Worm (Caenorhabditis elegans) whole organism, L3 larva: Measurements from ENCODE around the gene snt-5.

Source experiments
- ZK546.5 ChIP-seq: sonication (generic microtip); optimal IDR thresholded peaks from 2 replicates; lab custom pipeline; 2017; ENCODE audit warnings: missing biosample characterization, missing genetic modification characterization
- aly-2 ChIP-seq: fragments of 150-350 bp; optimal IDR thresholded peaks from 2 replicates; lab custom pipeline; 2014; ENCODE audit warnings: missing biosample characterization, missing genetic modification characterization
- ama-1 ChIP-seq: fragments of 150-350 bp; optimal IDR thresholded peaks from 2 replicates; lab custom pipeline; 2018
- ceh-16 ChIP-seq: sonication (generic microtip); optimal IDR thresholded peaks from 2 replicates; lab custom pipeline; 2017; ENCODE audit warnings: missing biosample characterization, missing genetic modification characterization
- ceh-28 ChIP-seq: fragments of 150-350 bp; optimal IDR thresholded peaks from 2 replicates; lab custom pipeline; 2014; ENCODE audit warnings: missing biosample characterization, missing genetic modification reagents, missing genetic modification characterization
- ceh-82 ChIP-seq: fragments of 150-350 bp; optimal IDR thresholded peaks from 2 replicates; lab custom pipeline; 2014; ENCODE audit warnings: missing biosample characterization, missing genetic modification characterization
- elt-1 ChIP-seq: fragments of 150-350 bp; optimal IDR thresholded peaks from 2 replicates; lab custom pipeline; 2014; ENCODE audit warnings: missing biosample characterization, missing genetic modification characterization
- elt-2 ChIP-seq: sonication (generic microtip); optimal IDR thresholded peaks from 2 replicates; lab custom pipeline; 2016; ENCODE audit warnings: missing genetic modification reagents, mild to moderate bottlenecking, missing genetic modification characterization, missing compliant biosample characterization
- elt-3 ChIP-seq, 3 experiments: fragments of 150-350 bp in 1 of 3; sonication (generic microtip) in 2 of 3; optimal IDR thresholded peaks; 2 replicates in 2 of 3; 4 replicates in 1 of 3; lab custom pipeline; 2014 to 2017; ENCODE audit warnings: missing biosample characterization in 3 of 3, missing genetic modification characterization in 3 of 3
- eor-1 ChIP-seq, 2 experiments: fragments of 150-350 bp; optimal IDR thresholded peaks; 2 replicates each; lab custom pipeline; 2014 to 2018; ENCODE audit warnings: missing biosample characterization in 2 of 2, missing genetic modification characterization in 2 of 2
- fkh-10 ChIP-seq: sonication (generic microtip); optimal IDR thresholded peaks from 2 replicates; lab custom pipeline; 2017; ENCODE audit warnings: missing biosample characterization, missing genetic modification reagents, missing genetic modification characterization
- fkh-2 ChIP-seq: fragments of 150-350 bp; optimal IDR thresholded peaks from 2 replicates; lab custom pipeline; 2014; ENCODE audit warnings: missing biosample characterization, missing genetic modification reagents, missing genetic modification characterization
- hmg-11 ChIP-seq: sonication (generic microtip); optimal IDR thresholded peaks from 2 replicates; lab custom pipeline; 2016; ENCODE audit warnings: missing genetic modification characterization, missing compliant biosample characterization
- jun-1 ChIP-seq: fragments of 150-350 bp; optimal IDR thresholded peaks from 2 replicates; lab custom pipeline; 2014; ENCODE audit warnings: missing biosample characterization, missing genetic modification reagents, missing genetic modification characterization
- lin-39 ChIP-seq: fragments of 150-350 bp; optimal IDR thresholded peaks from 2 replicates; lab custom pipeline; 2018; ENCODE audit warnings: missing biosample characterization, missing genetic modification reagents, missing genetic modification characterization
- lsy-12 ChIP-seq: sonication (generic microtip); optimal IDR thresholded peaks from 2 replicates; lab custom pipeline; 2016; ENCODE audit warnings: mild to moderate bottlenecking, missing genetic modification characterization, missing compliant biosample characterization
- nfya-1 ChIP-seq: sonication (generic microtip); optimal IDR thresholded peaks from 2 replicates; lab custom pipeline; 2017; ENCODE audit warnings: missing genetic modification characterization, mild to moderate bottlenecking, missing compliant biosample characterization, antibody characterized with exemption, moderate library complexity; ENCODE audit not compliant: insufficient read depth
- nhr-12 ChIP-seq: fragments of 150-350 bp; optimal IDR thresholded peaks from 2 replicates; lab custom pipeline; 2014; ENCODE audit warnings: missing biosample characterization, missing genetic modification characterization
- nhr-23 ChIP-seq: fragments of 150-350 bp; optimal IDR thresholded peaks from 2 replicates; lab custom pipeline; 2014; ENCODE audit warnings: missing biosample characterization, missing genetic modification reagents, missing genetic modification characterization
- nhr-25 ChIP-seq: sonication (generic microtip); optimal IDR thresholded peaks from 2 replicates; lab custom pipeline; 2017; ENCODE audit warnings: missing biosample characterization, missing genetic modification characterization
- nhr-43 ChIP-seq: sonication (generic microtip); optimal IDR thresholded peaks from 2 replicates; lab custom pipeline; 2016; ENCODE audit warnings: mild to moderate bottlenecking, missing genetic modification characterization, missing compliant biosample characterization; ENCODE audit not compliant: poor library complexity, severe bottlenecking
- nhr-67 ChIP-seq: fragments of 150-350 bp; optimal IDR thresholded peaks from 2 replicates; lab custom pipeline; 2014; ENCODE audit warnings: missing biosample characterization, missing genetic modification characterization
- nhr-76 ChIP-seq: fragments of 150-350 bp; sonication (generic microtip); optimal IDR thresholded peaks from 5 replicates; lab custom pipeline; 2014; ENCODE audit warnings: missing biosample characterization, missing genetic modification characterization
- nhr-77 ChIP-seq: fragments of 150-350 bp; optimal IDR thresholded peaks from 2 replicates; lab custom pipeline; 2014; ENCODE audit warnings: missing biosample characterization, missing genetic modification characterization
- pqm-1 ChIP-seq: fragments of 150-350 bp; optimal IDR thresholded peaks from 2 replicates; lab custom pipeline; 2017; ENCODE audit warnings: missing biosample characterization, missing genetic modification characterization, inconsistent platforms
- sea-2 ChIP-seq: fragments of 150-350 bp; sonication (generic microtip); optimal IDR thresholded peaks from 4 replicates; lab custom pipeline; 2014; ENCODE audit warnings: missing biosample characterization, missing genetic modification reagents, missing genetic modification characterization
- snpc-4 ChIP-seq: fragments of 150-350 bp; optimal IDR thresholded peaks from 2 replicates; lab custom pipeline; 2014; ENCODE audit warnings: missing biosample characterization, missing genetic modification characterization
- tbx-2 ChIP-seq: sonication (generic microtip); optimal IDR thresholded peaks from 2 replicates; lab custom pipeline; 2016; ENCODE audit warnings: mild to moderate bottlenecking, missing genetic modification characterization, missing compliant biosample characterization
- unc-62 ChIP-seq: fragments of 150-350 bp; sonication (generic microtip); optimal IDR thresholded peaks from 4 replicates; lab custom pipeline; 2014; ENCODE audit warnings: missing biosample characterization, missing genetic modification reagents, missing genetic modification characterization
- ztf-11 ChIP-seq: fragments of 150-350 bp; optimal IDR thresholded peaks from 2 replicates; lab custom pipeline; 2014; ENCODE audit warnings: missing biosample characterization, missing genetic modification characterization

The snt-5 gene

DNA sequence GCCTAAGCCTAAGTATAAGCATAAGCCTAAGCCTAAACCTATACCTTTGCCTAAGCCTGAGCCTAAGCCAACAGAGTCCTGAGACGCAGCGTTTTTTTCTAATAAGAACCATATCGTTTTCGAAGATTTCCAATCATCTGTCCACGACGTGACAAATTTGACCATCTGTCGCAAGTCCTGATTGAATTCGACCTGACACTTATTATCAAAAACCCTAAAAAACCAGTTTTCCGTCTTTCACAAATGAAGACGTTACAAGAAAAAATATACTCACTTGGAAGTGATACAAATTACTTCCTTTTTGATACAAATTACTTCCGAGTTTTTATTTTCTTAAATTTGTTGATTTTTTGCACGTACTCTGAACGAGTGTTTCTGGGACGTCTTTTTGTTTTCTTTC lies 26.8 kb upstream of the snt-5 start:
- TF ChIP-seq nhr-23 (peak; percentile 40), nhr-12 (tag; lab: Kevin White, UChicago) (no peak)

DNA sequence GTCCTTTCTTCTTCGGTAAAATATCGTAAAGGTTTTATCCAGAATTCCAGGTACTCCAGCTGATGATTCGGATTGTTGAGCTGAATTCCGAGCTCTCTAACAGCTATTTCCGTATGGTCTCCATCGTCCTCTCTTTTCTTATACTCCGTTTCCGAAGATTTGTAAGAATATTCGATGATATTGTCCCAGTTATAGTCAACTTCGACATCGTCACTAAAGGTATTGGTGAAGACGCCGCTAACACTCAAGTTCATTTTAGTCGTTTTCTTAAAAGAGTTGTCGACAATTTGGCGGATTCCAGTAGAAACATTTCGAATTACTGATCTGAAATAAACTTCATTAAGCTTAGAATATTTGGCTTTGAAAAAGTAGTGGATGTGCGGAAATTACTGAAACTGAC lies 23.7 kb upstream of the snt-5 start:
- no peak for TF ChIP-seq nhr-76 (tag; lab: Kevin White, UChicago)
- TF ChIP-seq snpc-4: no peak
- TF ChIP-seq lsy-12: no peak
- no peak for TF ChIP-seq nhr-43
- no peak for TF ChIP-seq nhr-12 (tag; lab: Kevin White, UChicago)
- TF ChIP-seq sea-2: no peak

DNA sequence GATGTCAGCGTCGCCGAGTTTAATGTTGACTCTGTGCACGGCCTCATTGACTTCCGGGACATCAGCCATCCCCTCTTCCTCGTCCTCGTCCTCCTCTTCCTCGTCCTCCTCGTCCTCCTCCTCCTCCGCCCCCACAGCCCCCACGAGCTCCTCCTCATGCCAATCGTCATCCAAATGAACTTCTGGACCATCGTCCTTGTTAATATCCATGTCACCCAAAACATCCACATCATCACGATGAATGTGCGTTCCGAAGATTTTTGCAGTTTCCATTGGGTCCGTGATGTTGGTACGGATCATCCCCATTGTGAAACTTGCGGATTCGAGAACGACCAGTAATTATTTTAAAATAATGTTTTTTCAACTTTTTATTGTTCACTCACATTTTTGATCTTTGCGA lies 23.0 kb upstream of the snt-5 start:
- TF ChIP-seq snpc-4 (no peak), unc-62 (no peak), nhr-67 (tag; lab: Kevin White, UChicago) (no peak), elt-3 (tag; optimal IDR thresholded peaks at IDR 0.05; lab: Kevin White, UChicago) (no peak), ceh-28 (tag; lab: Kevin White, UChicago) (no peak), ceh-16 (tag; lab: Kevin White, UChicago) (no peak), ama-1 (lab: Kevin White, UChicago) (no peak), elt-2 (no peak), tbx-2 (tag; lab: Kevin White, UChicago) (no peak), nhr-12 (tag; lab: Kevin White, UChicago) (no peak)

DNA sequence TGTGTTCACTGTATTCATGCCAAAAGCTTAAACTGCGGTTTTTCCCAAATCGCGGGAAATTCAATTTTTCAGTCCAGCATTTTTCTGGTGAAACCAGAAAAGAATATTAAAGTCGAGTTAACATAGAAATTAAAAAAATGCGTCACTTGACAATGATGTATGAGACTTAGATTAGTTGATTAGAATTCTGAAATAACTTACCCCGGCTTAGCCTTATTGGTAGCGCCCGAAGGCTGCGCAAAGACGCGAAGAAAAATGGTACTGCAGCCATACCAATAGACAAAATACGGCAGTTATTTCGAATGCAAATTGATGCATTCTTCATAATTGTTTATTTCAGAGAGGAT lies 22.0 kb upstream of the snt-5 start:
- no peak for TF ChIP-seq snpc-4
- no peak for TF ChIP-seq ama-1 (lab: Kevin White, UChicago)
- TF ChIP-seq nhr-12 (tag; lab: Kevin White, UChicago): no peak
- no peak for TF ChIP-seq sea-2
- TF ChIP-seq, all 47 proteins: peak for 0

DNA sequence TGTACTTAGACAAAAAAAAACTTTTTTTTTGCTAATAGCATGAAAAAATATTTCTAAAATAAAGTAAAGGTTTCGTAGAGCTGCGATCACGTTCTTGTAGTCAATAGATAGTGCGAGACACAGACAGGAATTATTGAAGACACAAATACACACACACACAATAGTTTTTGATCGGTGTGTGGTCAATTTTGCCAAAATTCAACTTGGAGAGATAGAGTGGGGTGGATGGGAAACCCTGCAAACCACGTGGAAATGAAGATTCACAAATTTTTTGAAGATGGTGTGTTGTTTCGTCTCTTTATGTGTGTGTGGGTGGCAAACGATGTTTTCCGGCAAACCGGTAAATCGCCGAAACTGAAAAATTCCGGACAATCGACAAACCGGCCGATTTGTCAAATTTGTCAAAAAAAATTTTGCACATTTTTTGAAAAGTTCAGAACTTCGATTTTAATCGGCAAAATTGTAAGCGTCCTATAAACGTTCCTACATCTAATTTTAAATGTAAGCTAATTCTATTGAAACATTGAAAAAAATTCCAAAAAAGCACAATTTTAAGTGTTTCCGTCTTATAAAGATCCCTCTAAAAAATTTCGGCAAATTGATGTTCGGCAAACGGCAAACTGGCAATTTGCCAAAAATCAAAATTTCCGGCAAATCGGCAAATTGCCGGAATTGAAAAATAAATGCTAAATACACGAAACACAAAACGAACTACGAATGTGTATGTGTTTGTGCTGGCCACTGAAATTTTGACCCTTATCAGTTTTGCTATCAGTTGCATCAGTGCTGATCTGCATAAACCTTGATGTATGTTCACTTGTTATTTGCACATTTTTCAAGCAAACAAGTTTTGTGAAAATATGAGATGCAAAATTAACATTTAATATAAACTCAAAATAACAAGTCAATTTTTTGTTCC lies 21.4 kb upstream of the snt-5 start:
- no peak for TF ChIP-seq ztf-11 (tag; lab: Kevin White, UChicago)
- TF ChIP-seq fkh-10: no peak
- TF ChIP-seq tbx-2 (tag; lab: Kevin White, UChicago): no peak
- peak; percentile 30 for TF ChIP-seq pqm-1
- TF ChIP-seq sea-2: no peak
- TF ChIP-seq nhr-76 (tag; lab: Kevin White, UChicago): no peak
- TF ChIP-seq ceh-16 (tag; lab: Kevin White, UChicago): no peak
- TF ChIP-seq elt-2: peak; percentile 69
- TF ChIP-seq fkh-2 (tag; lab: Kevin White, UChicago): no peak
- TF ChIP-seq nhr-12 (tag; lab: Kevin White, UChicago): no peak

DNA sequence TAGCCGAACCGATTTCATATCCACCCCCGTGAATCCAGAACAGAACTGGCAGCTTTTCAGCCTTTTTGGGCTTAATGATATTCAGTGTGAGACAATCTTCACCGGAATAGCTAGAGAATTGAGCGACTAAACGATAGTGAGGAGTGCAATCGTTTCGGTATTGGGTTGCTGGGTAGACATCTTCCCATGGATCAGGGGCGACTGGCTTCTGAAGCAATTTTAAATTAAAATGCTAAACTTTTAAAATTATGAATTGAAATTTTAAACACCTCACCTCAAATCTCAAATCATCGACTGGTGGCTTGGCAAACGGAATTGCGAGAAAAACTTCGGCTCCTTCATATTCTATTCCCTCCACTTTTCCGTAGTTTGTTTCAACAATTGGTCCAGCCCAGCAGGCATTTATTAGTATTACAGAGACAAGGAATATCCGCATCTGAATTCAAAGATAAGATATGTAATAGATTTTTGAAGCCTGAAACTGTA lies 20.4 kb upstream of the snt-5 start, which contains the start of gene ges-1:
TSS of gene ges-1 (minus strand) at position 436 of the 486 bp plus-strand sequence.
- TF ChIP-seq nhr-76 (tag; lab: Kevin White, UChicago): no peak
- no peak for TF ChIP-seq aly-2 (tag; lab: Kevin White, UChicago)
- no peak for TF ChIP-seq nhr-25 (tag; lab: Kevin White, UChicago)
- TF ChIP-seq ZK546.5 (tag; lab: Kevin White, UChicago): no peak
- TF ChIP-seq jun-1: no peak
- no peak for TF ChIP-seq elt-1 (tag; lab: Kevin White, UChicago)
- TF ChIP-seq hmg-11 (tag; lab: Kevin White, UChicago): no peak
- TF ChIP-seq lin-39 (tag; lab: Kevin White, UChicago): no peak
- no peak for TF ChIP-seq nfya-1 (tag; lab: Kevin White, UChicago)
- no peak for TF ChIP-seq nhr-12 (tag; lab: Kevin White, UChicago)
- TF ChIP-seq fkh-2 (tag; lab: Kevin White, UChicago): no peak
- no peak for TF ChIP-seq nhr-67 (tag; lab: Kevin White, UChicago)
- no peak for TF ChIP-seq nhr-77 (tag; lab: Kevin White, UChicago)
- TF ChIP-seq eor-1 (tag; optimal IDR thresholded peaks at IDR 0.05; lab: Kevin White, UChicago): no peak
- no peak for TF ChIP-seq nhr-23
- TF ChIP-seq ceh-16 (tag; lab: Kevin White, UChicago): no peak
- TF ChIP-seq ceh-82 (tag; lab: Kevin White, UChicago): no peak
